Worm (Caenorhabditis elegans) whole organism, early embryonic: ENCODE measurements around the gene F41G3.6.

ENCODE experiments used
- aly-1 ChIP-seq: sonication (generic microtip); optimal IDR thresholded peaks from 2 replicates; lab custom pipeline; 2016; ENCODE audit warnings: missing genetic modification characterization, missing compliant biosample characterization
- ama-1 ChIP-seq: fragments of 150-350 bp; optimal IDR thresholded peaks from 2 replicates; lab custom pipeline; 2014
- ceh-36 ChIP-seq: sonication (generic microtip); optimal IDR thresholded peaks from 2 replicates; lab custom pipeline; 2016; ENCODE audit warnings: missing genetic modification characterization, inconsistent platforms, missing compliant biosample characterization
- ets-7 ChIP-seq: sonication (generic microtip); optimal IDR thresholded peaks from 2 replicates; lab custom pipeline; 2016; ENCODE audit warnings: missing genotype, missing genetic modification characterization, missing compliant biosample characterization
- flt-1 ChIP-seq: fragments of 200-800 bp; sonication (Bioruptor generic); IDR thresholded peaks from 2 replicates; pipeline ENCODE4 v1.3.6; 2022; ENCODE audit warnings: missing genetic modification characterization, missing compliant biosample characterization
- hmbx-1 ChIP-seq: sonication (generic microtip); optimal IDR thresholded peaks from 2 replicates; lab custom pipeline; 2016; ENCODE audit warnings: mild to moderate bottlenecking, missing genetic modification characterization, missing compliant biosample characterization
- hmg-4 ChIP-seq: fragments of 200-800 bp; sonication (Bioruptor generic); optimal IDR thresholded peaks from 2 replicates; lab custom pipeline; 2018; ENCODE audit warnings: mild to moderate bottlenecking, missing genetic modification characterization, missing compliant biosample characterization
- hnd-1 ChIP-seq: sonication (generic microtip); optimal IDR thresholded peaks from 2 replicates; lab custom pipeline; 2016; ENCODE audit warnings: missing genetic modification characterization, missing compliant biosample characterization
- scrt-1 ChIP-seq: fragments of 200-800 bp; sonication (Bioruptor generic); IDR thresholded peaks from 2 replicates; pipeline ENCODE4 v1.3.6; 2022; ENCODE audit warnings: missing genetic modification characterization, missing compliant biosample characterization
- tbx-11 ChIP-seq: fragments of 200-800 bp; sonication (Bioruptor generic); IDR thresholded peaks from 2 replicates; pipeline ENCODE4 v1.3.6; 2022; ENCODE audit warnings: missing genetic modification characterization, missing compliant biosample characterization
- tbx-37 ChIP-seq: fragments of 200-800 bp; sonication (Bioruptor generic); conservative IDR thresholded peaks from 2 replicates; pipeline ENCODE4 v1.3.6; 2022; ENCODE audit warnings: missing genetic modification reagents, missing genetic modification characterization, missing compliant biosample characterization
- tra-4 ChIP-seq: sonication (generic microtip); optimal IDR thresholded peaks from 2 replicates; lab custom pipeline; 2017; ENCODE audit warnings: missing genetic modification characterization, missing compliant biosample characterization

ce11 chrII:6788672-6789298 lies 46.1 kb downstream of the F41G3.6 start, which contains the start of gene T13C2.3:
- no peak for TF ChIP-seq ama-1
- TF ChIP-seq flt-1 (GFP tag; lab: Robert Waterston, UW) = no peak
- no peak for TF ChIP-seq hmg-4 (GFP tag; lab: Kevin White, UChicago)
- no peak for TF ChIP-seq tbx-37 (GFP tag; lab: Robert Waterston, UW)
- TF ChIP-seq tra-4 = no peak
- no peak for TF ChIP-seq aly-1 (tag; lab: Kevin White, UChicago)
- no peak for TF ChIP-seq scrt-1 (GFP tag; lab: Robert Waterston, UW)
- no peak for TF ChIP-seq ets-7 (tag; lab: Kevin White, UChicago)
- no peak for TF ChIP-seq hmbx-1 (tag; lab: Kevin White, UChicago)
- TF ChIP-seq ceh-36 (tag; lab: Kevin White, UChicago) = no peak
- TF ChIP-seq tbx-11 (GFP tag; lab: Robert Waterston, UW) = no peak
- no peak for TF ChIP-seq hnd-1
